ENCODE assay signal across 1 fruit fly cellular context in the genomic region with DNA sequence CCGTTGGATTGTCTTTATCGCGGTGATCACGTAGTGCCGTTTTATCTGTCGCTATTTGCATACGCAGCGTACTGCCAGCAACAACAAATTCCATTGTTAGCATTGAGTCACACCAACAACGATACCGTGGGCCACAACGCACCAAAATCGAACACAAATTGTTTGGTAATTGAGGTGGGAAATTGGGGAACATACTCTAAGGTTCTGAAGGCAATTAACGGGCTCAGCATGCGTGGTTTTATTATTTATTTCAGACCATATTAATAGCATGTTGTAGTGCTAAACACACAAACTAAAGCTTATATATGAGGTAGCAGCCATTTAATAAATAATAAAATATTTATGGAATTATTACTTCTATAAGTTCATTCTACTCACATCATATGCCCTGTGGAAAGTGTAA.
TF ChIP-seq lines count a peak whose summit lies in the region.

No protein-coding gene starts in this region.

TF ChIP-seq in whole organism, embryonic, 481 proteins besides CTCF, POLR2A, EP300 and RAD21 (continued from another document and continues in another):
- TF ChIP-seq ERR (GFP tag; optimal IDR thresholded peaks at IDR 0.05; lab: Kevin White, UChicago) (no peak), Dip3 (GFP tag; optimal IDR thresholded peaks at IDR 0.05; lab: Kevin White, UChicago) (no peak), croc (GFP tag; conservative IDR thresholded peaks at IDR 0.05; lab: Robert Waterston, UW) (no peak), CG10959 (GFP tag; IDR thresholded peaks at IDR 0.05; lab: Robert Waterston, UW) (no peak), inv (GFP tag; IDR thresholded peaks at IDR 0.05; lab: Robert Waterston, UW; ENCODE audit: partially characterized antibody) (no peak), Scr (GFP tag; IDR thresholded peaks at IDR 0.05; lab: Robert Waterston, UW; ENCODE audit: partially characterized antibody) (no peak), esg (GFP tag; conservative IDR thresholded peaks at IDR 0.05; lab: Robert Waterston, UW) (no peak), zfh1 (GFP tag; IDR thresholded peaks at IDR 0.05; lab: Robert Waterston, UW) (no peak), CG10654 (GFP tag; optimal IDR thresholded peaks at IDR 0.05; lab: Kevin White, UChicago) (no peak), CG4360 (GFP tag; IDR thresholded peaks at IDR 0.05; lab: Robert Waterston, UW) (no peak; the same call in none of the 2 replicates), CG2199 (GFP tag; IDR thresholded peaks at IDR 0.05; lab: Robert Waterston, UW) (no peak), CG8281 (tag; optimal IDR thresholded peaks at IDR 0.05; lab: Kevin White, UChicago) (no peak), Gug (GFP tag; IDR thresholded peaks at IDR 0.05; lab: Robert Waterston, UW) (no peak), CG1233 (GFP tag; optimal IDR thresholded peaks at IDR 0.05; lab: Kevin White, UChicago) (no peak), jing (GFP tag; optimal IDR thresholded peaks at IDR 0.05; lab: Kevin White, UChicago) (no peak), CG15696 (tag; optimal IDR thresholded peaks at IDR 0.05; lab: Kevin White, UChicago) (peak; percentile 13), CG13424 (tag; optimal IDR thresholded peaks at IDR 0.05; lab: Kevin White, UChicago) (peak; percentile 8), CG6683 (GFP tag; optimal IDR thresholded peaks at IDR 0.05; lab: Kevin White, UChicago) (no peak), HmgD (GFP tag; optimal IDR thresholded peaks at IDR 0.05; lab: Kevin White, UChicago) (no peak), CG4404 (GFP tag; IDR thresholded peaks at IDR 0.05; lab: Robert Waterston, UW) (no peak), scrt (GFP tag; optimal IDR thresholded peaks at IDR 0.05; lab: Kevin White, UChicago) (no peak), ind (GFP tag; optimal IDR thresholded peaks at IDR 0.05; lab: Kevin White, UChicago) (no peak), seq (GFP tag; IDR thresholded peaks at IDR 0.05; lab: Robert Waterston, UW) (no peak), kni (GFP tag; optimal IDR thresholded peaks at IDR 0.05; lab: Kevin White, UChicago) (no peak), Chrac-16 (GFP tag; optimal IDR thresholded peaks at IDR 0.05; lab: Kevin White, UChicago) (no peak), CG31365 (tag; optimal IDR thresholded peaks at IDR 0.05; lab: Kevin White, UChicago) (no peak), psq (GFP tag; optimal IDR thresholded peaks at IDR 0.05; lab: Kevin White, UChicago) (no peak), h (optimal IDR thresholded peaks at IDR 0.05; lab: Kevin White, UChicago) (no peak), exex (tag; optimal IDR thresholded peaks at IDR 0.05; lab: Kevin White, UChicago) (no peak), CG31224 (GFP tag; IDR thresholded peaks at IDR 0.05; lab: Robert Waterston, UW) (no peak), CG32772 (GFP tag; IDR thresholded peaks at IDR 0.05; lab: Robert Waterston, UW) (no peak), sob (GFP tag; IDR thresholded peaks at IDR 0.05; lab: Robert Waterston, UW) (no peak), CG14860 (GFP tag; IDR thresholded peaks at IDR 0.05; lab: Robert Waterston, UW; ENCODE audit: partially characterized antibody) (no peak), CoRest (tag; optimal IDR thresholded peaks at IDR 0.05; lab: Kevin White, UChicago) (peak; percentile 21), ATbp (GFP tag; optimal IDR thresholded peaks at IDR 0.05; lab: Kevin White, UChicago) (peak; percentile 39), CG3163 (GFP tag; optimal IDR thresholded peaks at IDR 0.05; lab: Kevin White, UChicago) (no peak), ac (GFP tag; optimal IDR thresholded peaks at IDR 0.05; lab: Kevin White, UChicago) (no peak), Hr39 (optimal IDR thresholded peaks at IDR 0.05; lab: Kevin White, UChicago) (no peak), Kr (GFP tag; optimal IDR thresholded peaks at IDR 0.05; lab: Kevin White, UChicago) (no peak), CG2712 (tag; optimal IDR thresholded peaks at IDR 0.05; lab: Kevin White, UChicago) (peak; percentile 54), CG8478 (optimal IDR thresholded peaks at IDR 0.05; lab: Kevin White, UChicago) (no peak), CG18599 (GFP tag; optimal IDR thresholded peaks at IDR 0.05; lab: Kevin White, UChicago) (no peak), vvl (GFP tag; IDR thresholded peaks at IDR 0.05; lab: Robert Waterston, UW) (peak; percentile 73), CG8290 (GFP tag; optimal IDR thresholded peaks at IDR 0.05; lab: Kevin White, UChicago) (no peak), CG8290 (tag; optimal IDR thresholded peaks at IDR 0.05; lab: Kevin White, UChicago) (no peak), cg (GFP tag; optimal IDR thresholded peaks at IDR 0.05; lab: Kevin White, UChicago) (no peak), Fer2 (tag; optimal IDR thresholded peaks at IDR 0.05; lab: Kevin White, UChicago) (no peak), CG13894 (tag; optimal IDR thresholded peaks at IDR 0.05; lab: Kevin White, UChicago) (no peak), dati (GFP tag; IDR thresholded peaks at IDR 0.05; lab: Robert Waterston, UW) (no peak), en (GFP tag; optimal IDR thresholded peaks at IDR 0.05; lab: Kevin White, UChicago) (no peak), CG17359 (tag; optimal IDR thresholded peaks at IDR 0.05; lab: Kevin White, UChicago) (peak; percentile 31), ftz-f1 (GFP tag; optimal IDR thresholded peaks at IDR 0.05; lab: Kevin White, UChicago) (no peak), vfl (GFP tag; optimal IDR thresholded peaks at IDR 0.05; lab: Kevin White, UChicago) (no peak), abd-A (tag; optimal IDR thresholded peaks at IDR 0.05; lab: Kevin White, UChicago) (no peak), E2f1 (GFP tag; IDR thresholded peaks at IDR 0.05; lab: Robert Waterston, UW) (0 out of 2 replicates have a peak, but pooled peaks have one; percentile 16), Drgx (GFP tag; IDR thresholded peaks at IDR 0.05; lab: Robert Waterston, UW) (no peak), CG3065 (GFP tag; optimal IDR thresholded peaks at IDR 0.05; lab: Kevin White, UChicago) (no peak), stwl (tag; optimal IDR thresholded peaks at IDR 0.05; lab: Kevin White, UChicago) (no peak), CG14014 (GFP tag; IDR thresholded peaks at IDR 0.05; lab: Robert Waterston, UW) (no peak), Six4 (GFP tag; optimal IDR thresholded peaks at IDR 0.05; lab: Kevin White, UChicago) (no peak), lab (GFP tag; optimal IDR thresholded peaks at IDR 0.05; lab: Kevin White, UChicago) (peak; percentile 54), slbo (GFP tag; IDR thresholded peaks at IDR 0.05; lab: Robert Waterston, UW) (peak; percentile 11; the same call in 1 of the 2 replicates), fd3F (GFP tag; optimal IDR thresholded peaks at IDR 0.05; lab: Kevin White, UChicago) (no peak), Max (GFP tag; optimal IDR thresholded peaks at IDR 0.05; lab: Kevin White, UChicago) (peak; percentile 31), CG3281 (GFP tag; optimal IDR thresholded peaks at IDR 0.05; lab: Kevin White, UChicago) (no peak), br (optimal IDR thresholded peaks at IDR 0.05; lab: Kevin White, UChicago) (no peak), wek (GFP tag; optimal IDR thresholded peaks at IDR 0.05; lab: Kevin White, UChicago) (peak; percentile 52), CG14667 (GFP tag; IDR thresholded peaks at IDR 0.05; lab: Robert Waterston, UW) (no peak), Pdp1 (GFP tag; optimal IDR thresholded peaks at IDR 0.05; lab: Kevin White, UChicago) (peak in 1 of 2 experiments; percentile 5), kay (GFP tag; optimal IDR thresholded peaks at IDR 0.05; lab: Kevin White, UChicago) (peak; percentile 24), Nf-YC (tag; optimal IDR thresholded peaks at IDR 0.05; lab: Kevin White, UChicago) (no peak), CG14050 (GFP tag; IDR thresholded peaks at IDR 0.05; lab: Robert Waterston, UW) (no peak), chm (GFP tag; IDR thresholded peaks at IDR 0.05; lab: Robert Waterston, UW) (no peak), pum (GFP tag; optimal IDR thresholded peaks at IDR 0.05; lab: Kevin White, UChicago) (no peak), ranshi (GFP tag; IDR thresholded peaks at IDR 0.05; lab: Robert Waterston, UW) (no peak; the same call in 1 of the 2 replicates), CG11696 (GFP tag; IDR thresholded peaks at IDR 0.05; lab: Robert Waterston, UW) (no peak), jumu (GFP tag; optimal IDR thresholded peaks at IDR 0.05; lab: Kevin White, UChicago) (no peak), CG1529 (GFP tag; optimal IDR thresholded peaks at IDR 0.05; lab: Kevin White, UChicago) (peak; percentile 17), schlank (tag; optimal IDR thresholded peaks at IDR 0.05; lab: Kevin White, UChicago) (no peak), CG8944 (GFP tag; optimal IDR thresholded peaks at IDR 0.05; lab: Kevin White, UChicago) (no peak), HLH4C (GFP tag; IDR thresholded peaks at IDR 0.05; lab: Robert Waterston, UW; ENCODE audit: partially characterized antibody) (no peak), PHDP (tag; optimal IDR thresholded peaks at IDR 0.05; lab: Kevin White, UChicago) (no peak), Sox100B (GFP tag; optimal IDR thresholded peaks at IDR 0.05; lab: Kevin White, UChicago) (peak; percentile 35), Side (GFP tag; optimal IDR thresholded peaks at IDR 0.05; lab: Kevin White, UChicago) (no peak), CG6272 (GFP tag; IDR thresholded peaks at IDR 0.05; lab: Robert Waterston, UW) (no peak), CG3838 (GFP tag; optimal IDR thresholded peaks at IDR 0.05; lab: Kevin White, UChicago) (no peak), chinmo (GFP tag; IDR thresholded peaks at IDR 0.05; lab: Robert Waterston, UW; ENCODE audit: partially characterized antibody) (peak; percentile 62; the same call in 1 of the 4 replicates), CG9932 (GFP tag; IDR thresholded peaks at IDR 0.05; lab: Robert Waterston, UW) (no peak), CG14441 (GFP tag; IDR thresholded peaks at IDR 0.05; lab: Robert Waterston, UW) (peak; percentile 49), CG6254 (GFP tag; optimal IDR thresholded peaks at IDR 0.05; lab: Kevin White, UChicago) (no peak), Med (GFP tag; lab: Kevin White, UChicago) (peak; percentile 92), Sry-β (GFP tag; optimal IDR thresholded peaks at IDR 0.05; lab: Kevin White, UChicago) (no peak), wor (GFP tag; IDR thresholded peaks at IDR 0.05; lab: Robert Waterston, UW) (no peak), CG9797 (GFP tag; optimal IDR thresholded peaks at IDR 0.05; lab: Kevin White, UChicago) (no peak), da (GFP tag; optimal IDR thresholded peaks at IDR 0.05; lab: Kevin White, UChicago) (no peak), CG1647 (GFP tag; optimal IDR thresholded peaks at IDR 0.05; lab: Kevin White, UChicago) (no peak), CG6654 (GFP tag; optimal IDR thresholded peaks at IDR 0.05; lab: Kevin White, UChicago) (no peak), fru (optimal IDR thresholded peaks at IDR 0.05; lab: Kevin White, UChicago) (no peak), Camta (GFP tag; optimal IDR thresholded peaks at IDR 0.05; lab: Kevin White, UChicago) (no peak), D19B (GFP tag; optimal IDR thresholded peaks at IDR 0.05; lab: Kevin White, UChicago) (no peak), Sry-δ (GFP tag; optimal IDR thresholded peaks at IDR 0.05; lab: Kevin White, UChicago) (no peak), CG18619 (GFP tag; optimal IDR thresholded peaks at IDR 0.05; lab: Kevin White, UChicago) (no peak), oc (tag; optimal IDR thresholded peaks at IDR 0.05; lab: Kevin White, UChicago) (no peak), gt (GFP tag; IDR thresholded peaks at IDR 0.05; lab: Robert Waterston, UW) (no peak), Atf-2 (GFP tag; optimal IDR thresholded peaks at IDR 0.05; lab: Kevin White, UChicago) (no peak), trh (GFP tag; optimal IDR thresholded peaks at IDR 0.05; lab: Kevin White, UChicago) (peak; percentile 1), H15 (GFP tag; IDR thresholded peaks at IDR 0.05; lab: Robert Waterston, UW) (no peak), GATAe (GFP tag; conservative IDR thresholded peaks at IDR 0.05; lab: Robert Waterston, UW) (no peak), CG42726 (GFP tag; IDR thresholded peaks at IDR 0.05; lab: Robert Waterston, UW; ENCODE audit: partially characterized antibody) (no peak), CG8388 (GFP tag; optimal IDR thresholded peaks at IDR 0.05; lab: Kevin White, UChicago) (peak; percentile 42), Hand (GFP tag; optimal IDR thresholded peaks at IDR 0.05; lab: Kevin White, UChicago) (no peak), run (tag; optimal IDR thresholded peaks at IDR 0.05; lab: Kevin White, UChicago) (no peak), phol (tag; optimal IDR thresholded peaks at IDR 0.05; lab: Kevin White, UChicago) (peak; percentile 54), unpg (GFP tag; optimal IDR thresholded peaks at IDR 0.05; lab: Kevin White, UChicago) (no peak), CG7271 (tag; optimal IDR thresholded peaks at IDR 0.05; lab: Kevin White, UChicago) (no peak), CG15479 (GFP tag; optimal IDR thresholded peaks at IDR 0.05; lab: Kevin White, UChicago) (no peak), CG12942 (GFP tag; optimal IDR thresholded peaks at IDR 0.05; lab: Kevin White, UChicago) (peak; percentile 7), Ada2b (GFP tag; IDR thresholded peaks at IDR 0.05; lab: Robert Waterston, UW) (no peak), CG8089 (GFP tag; optimal IDR thresholded peaks at IDR 0.05; lab: Kevin White, UChicago) (no peak), CG17829 (tag; optimal IDR thresholded peaks at IDR 0.05; lab: Kevin White, UChicago) (peak; percentile 28), gfzf (GFP tag; optimal IDR thresholded peaks at IDR 0.05; lab: Kevin White, UChicago) (no peak), ara (GFP tag; IDR thresholded peaks at IDR 0.05; lab: Robert Waterston, UW) (0 out of 2 replicates have a peak, but pooled peaks have one; percentile 41), CG10321 (GFP tag; IDR thresholded peaks at IDR 0.05; lab: Robert Waterston, UW) (no peak), CG4617 (GFP tag; optimal IDR thresholded peaks at IDR 0.05; lab: Kevin White, UChicago; ENCODE audit: borderline replicate concordance) (no peak), HLH3B (GFP tag; IDR thresholded peaks at IDR 0.05; lab: Robert Waterston, UW) (no peak), chif (GFP tag; optimal IDR thresholded peaks at IDR 0.05; lab: Kevin White, UChicago) (no peak), vnd (GFP tag; IDR thresholded peaks at IDR 0.05; lab: Robert Waterston, UW; ENCODE audit: partially characterized antibody) (no peak), az2 (GFP tag; optimal IDR thresholded peaks at IDR 0.05; lab: Kevin White, UChicago) (no peak), CG4854 (GFP tag; optimal IDR thresholded peaks at IDR 0.05; lab: Kevin White, UChicago) (no peak), odd (GFP tag; optimal IDR thresholded peaks at IDR 0.05; lab: Kevin White, UChicago) (no peak), CG15601 (tag; optimal IDR thresholded peaks at IDR 0.05; lab: Kevin White, UChicago) (no peak), Taf1 (GFP tag; IDR thresholded peaks at IDR 0.05; lab: Robert Waterston, UW) (no peak), Fer3 (tag; optimal IDR thresholded peaks at IDR 0.05; lab: Kevin White, UChicago) (no peak), al (GFP tag; IDR thresholded peaks at IDR 0.05; lab: Robert Waterston, UW) (no peak)
